Fruit fly (Drosophila melanogaster) whole organism, prepupa: Measurements from ENCODE around the gene Adhr.

Source experiments
- Blimp-1 ChIP-seq: fragments of 200-800 bp; sonication (Bioruptor generic); optimal IDR thresholded peaks from 3 replicates; lab custom pipeline; 2017; ENCODE audit warnings: missing biosample characterization, missing genetic modification characterization, mild to moderate bottlenecking, moderate library complexity, missing genetic modification reagents
- CG10631 ChIP-seq: fragments of 200-800 bp; sonication (Bioruptor generic); optimal IDR thresholded peaks from 2 replicates; lab custom pipeline; 2016; ENCODE audit warnings: missing biosample characterization, missing genetic modification characterization
- CG10669 ChIP-seq: fragments of 200-800 bp; sonication (Bioruptor generic); optimal IDR thresholded peaks from 3 replicates; lab custom pipeline; 2018; ENCODE audit warnings: missing biosample characterization, mild to moderate bottlenecking, missing genetic modification characterization, moderate library complexity
- CG11762 ChIP-seq: fragments of 200-800 bp; sonication (Bioruptor generic); optimal IDR thresholded peaks from 3 replicates; lab custom pipeline; 2016; ENCODE audit warnings: missing biosample characterization, missing genetic modification characterization; ENCODE audit not compliant: insufficient read depth
- CG11902 ChIP-seq: fragments of 200-800 bp; sonication (Bioruptor generic); optimal IDR thresholded peaks from 3 replicates; lab custom pipeline; 2016; ENCODE audit warnings: missing biosample characterization, missing genetic modification characterization
- CG15336 ChIP-seq: fragments of 200-800 bp; sonication (Bioruptor generic); IDR thresholded peaks from 2 replicates; pipeline ENCODE4 v1.3.6; 2022; ENCODE audit warnings: missing biosample characterization, missing genetic modification characterization
- CG1621 ChIP-seq: fragments of 200-800 bp; sonication (Bioruptor generic); optimal IDR thresholded peaks from 3 replicates; lab custom pipeline; 2018; ENCODE audit warnings: missing biosample characterization, mild to moderate bottlenecking, missing genetic modification characterization
- CG16779 ChIP-seq: fragments of 200-800 bp; sonication (Bioruptor generic); optimal IDR thresholded peaks from 3 replicates; lab custom pipeline; 2017; ENCODE audit warnings: missing biosample characterization, mild to moderate bottlenecking, missing genetic modification characterization
- CG3032 ChIP-seq: fragments of 200-800 bp; optimal IDR thresholded peaks from 2 replicates; lab custom pipeline; 2019; ENCODE audit warnings: missing biosample characterization, mild to moderate bottlenecking, missing genetic modification characterization, moderate library complexity
- CG31627 ChIP-seq: fragments of 200-800 bp; sonication (Bioruptor generic); optimal IDR thresholded peaks from 3 replicates; lab custom pipeline; 2016; ENCODE audit warnings: missing biosample characterization, missing genetic modification characterization
- CG32006 ChIP-seq: fragments of 200-800 bp; sonication (Bioruptor generic); optimal IDR thresholded peaks from 3 replicates; lab custom pipeline; 2017; ENCODE audit warnings: missing biosample characterization, mild to moderate bottlenecking, missing genetic modification characterization
- CG34406 ChIP-seq: fragments of 200-800 bp; sonication (Bioruptor generic); optimal IDR thresholded peaks from 3 replicates; lab custom pipeline; 2016; ENCODE audit warnings: missing biosample characterization, missing genetic modification characterization
- CG3919 ChIP-seq: fragments of 200-800 bp; sonication (Bioruptor generic); optimal IDR thresholded peaks from 3 replicates; lab custom pipeline; 2016; ENCODE audit warnings: missing biosample characterization, missing genetic modification characterization
- CG4318 ChIP-seq: fragments of 200-800 bp; sonication (Bioruptor generic); optimal IDR thresholded peaks from 3 replicates; lab custom pipeline; 2017; ENCODE audit warnings: missing biosample characterization, mild to moderate bottlenecking, missing genetic modification characterization
- CG6163 ChIP-seq: fragments of 200-800 bp; sonication (Bioruptor generic); IDR thresholded peaks from 3 replicates; pipeline ENCODE4 v1.3.6; 2022; ENCODE audit warnings: missing biosample characterization, missing genetic modification characterization
- CG6276 ChIP-seq: fragments of 200-800 bp; sonication (Bioruptor generic); optimal IDR thresholded peaks from 2 replicates; lab custom pipeline; 2017; ENCODE audit warnings: missing biosample characterization, mild to moderate bottlenecking, missing genetic modification characterization
- CG6792 ChIP-seq: fragments of 200-800 bp; sonication (Bioruptor generic); optimal IDR thresholded peaks from 3 replicates; lab custom pipeline; 2016; ENCODE audit warnings: missing biosample characterization, missing genetic modification characterization
- CG6808 ChIP-seq: fragments of 200-800 bp; sonication (Bioruptor generic); optimal IDR thresholded peaks from 3 replicates; lab custom pipeline; 2017; ENCODE audit warnings: missing biosample characterization, missing genetic modification characterization, mild to moderate bottlenecking, moderate library complexity, missing genetic modification reagents
- CG6854 ChIP-seq: fragments of 200-800 bp; sonication (Bioruptor generic); optimal IDR thresholded peaks from 2 replicates; lab custom pipeline; 2017; ENCODE audit warnings: missing biosample characterization, mild to moderate bottlenecking, missing genetic modification characterization
- CG8119 ChIP-seq: fragments of 200-800 bp; sonication (Bioruptor generic); IDR thresholded peaks from 3 replicates; pipeline ENCODE4 v1.3.6; 2022; ENCODE audit warnings: missing biosample characterization, missing genetic modification characterization
- CG8319 ChIP-seq: fragments of 200-800 bp; sonication (Bioruptor generic); optimal IDR thresholded peaks from 3 replicates; lab custom pipeline; 2016; ENCODE audit warnings: missing biosample characterization, missing genetic modification characterization
- CG8632 ChIP-seq: fragments of 200-800 bp; sonication (Bioruptor generic); optimal IDR thresholded peaks from 3 replicates; lab custom pipeline; 2016; ENCODE audit warnings: missing biosample characterization, missing genetic modification characterization
- CG9139 ChIP-seq: fragments of 200-800 bp; sonication (Bioruptor generic); optimal IDR thresholded peaks from 3 replicates; lab custom pipeline; 2017; ENCODE audit warnings: missing biosample characterization, mild to moderate bottlenecking, missing genetic modification characterization
- Eip75B ChIP-seq: fragments of 200-800 bp; sonication (Bioruptor generic); optimal IDR thresholded peaks from 3 replicates; lab custom pipeline; 2016; ENCODE audit warnings: missing biosample characterization, missing genetic modification characterization
- Eip78C ChIP-seq: fragments of 200-800 bp; sonication (Bioruptor generic); peaks from one replicate; lab custom pipeline; 2016; ENCODE audit warnings: missing biosample characterization, missing genetic modification characterization
- Eip93F ChIP-seq: fragments of 200-800 bp; sonication (Bioruptor generic); optimal IDR thresholded peaks from 2 replicates; lab custom pipeline; 2016; ENCODE audit warnings: missing biosample characterization, mild to moderate bottlenecking, missing genetic modification characterization
- Ets96B ChIP-seq: fragments of 200-800 bp; optimal IDR thresholded peaks from 2 replicates; lab custom pipeline; 2019; ENCODE audit warnings: missing biosample characterization, mild to moderate bottlenecking, missing genetic modification characterization, moderate library complexity
- Gug ChIP-seq: fragments of 200-800 bp; sonication (Bioruptor generic); IDR thresholded peaks from 2 replicates; pipeline ENCODE4 v1.3.6; 2022; ENCODE audit warnings: missing biosample characterization, missing genetic modification characterization
- Hr38 ChIP-seq: sonication (Bioruptor generic); optimal IDR thresholded peaks from 2 replicates; lab custom pipeline; 2016; ENCODE audit warnings: missing biosample characterization, missing genetic modification characterization
- Hr39 ChIP-seq: fragments of 200-800 bp; sonication (Bioruptor generic); optimal IDR thresholded peaks from 2 replicates; lab custom pipeline; 2016; ENCODE audit warnings: missing biosample characterization, missing genetic modification characterization
- Hr4 ChIP-seq: fragments of 200-800 bp; sonication (Bioruptor generic); optimal IDR thresholded peaks from 3 replicates; lab custom pipeline; 2016; ENCODE audit warnings: missing biosample characterization, missing genetic modification characterization
- Lpt ChIP-seq: fragments of 200-800 bp; sonication (Bioruptor generic); optimal IDR thresholded peaks from 3 replicates; lab custom pipeline; 2016; ENCODE audit warnings: missing biosample characterization, missing genetic modification characterization
- Met ChIP-seq: fragments of 200-800 bp; sonication (Bioruptor generic); optimal IDR thresholded peaks from 3 replicates; lab custom pipeline; 2016; ENCODE audit warnings: missing biosample characterization, missing genetic modification characterization
- OdsH ChIP-seq: fragments of 200-800 bp; sonication (Bioruptor generic); optimal IDR thresholded peaks from 3 replicates; lab custom pipeline; 2016; ENCODE audit warnings: missing biosample characterization, missing genetic modification characterization
- Sox102F ChIP-seq: fragments of 200-800 bp; sonication (Bioruptor generic); optimal IDR thresholded peaks from 2 replicates; lab custom pipeline; 2016; ENCODE audit warnings: missing biosample characterization, mild to moderate bottlenecking, missing genetic modification characterization
- Sox14 ChIP-seq: fragments of 200-800 bp; sonication (Bioruptor generic); optimal IDR thresholded peaks from 3 replicates; lab custom pipeline; 2016; ENCODE audit warnings: missing biosample characterization, missing genetic modification characterization
- Sox15 ChIP-seq: fragments of 200-800 bp; sonication (Bioruptor generic); optimal IDR thresholded peaks from 3 replicates; lab custom pipeline; 2016; ENCODE audit warnings: missing biosample characterization, missing genetic modification characterization
- acj6 ChIP-seq: fragments of 200-800 bp; sonication (Bioruptor generic); optimal IDR thresholded peaks from 3 replicates; lab custom pipeline; 2016; ENCODE audit warnings: missing biosample characterization, missing genetic modification characterization
- cyc ChIP-seq: fragments of 200-800 bp; sonication (Bioruptor generic); optimal IDR thresholded peaks from 3 replicates; lab custom pipeline; 2016; ENCODE audit warnings: missing biosample characterization, missing genetic modification characterization
- esn ChIP-seq: fragments of 200-800 bp; sonication (Bioruptor generic); optimal IDR thresholded peaks from 2 replicates; lab custom pipeline; 2016; ENCODE audit warnings: missing biosample characterization, mild to moderate bottlenecking, missing genetic modification characterization, moderate library complexity
- fd85E ChIP-seq: fragments of 200-800 bp; sonication (Bioruptor generic); optimal IDR thresholded peaks from 3 replicates; lab custom pipeline; 2016; ENCODE audit warnings: missing biosample characterization, missing genetic modification characterization
- lz ChIP-seq: fragments of 200-800 bp; sonication (Bioruptor generic); optimal IDR thresholded peaks from 3 replicates; lab custom pipeline; 2016; ENCODE audit warnings: missing biosample characterization, missing genetic modification characterization
- net ChIP-seq: fragments of 200-800 bp; sonication (Bioruptor generic); optimal IDR thresholded peaks from 3 replicates; lab custom pipeline; 2016; ENCODE audit warnings: missing biosample characterization, missing genetic modification characterization
- pdm3 ChIP-seq: fragments of 200-800 bp; sonication (Bioruptor generic); optimal IDR thresholded peaks from 3 replicates; lab custom pipeline; 2016; ENCODE audit warnings: missing biosample characterization, missing genetic modification characterization
- ss ChIP-seq, 2 experiments: fragments of 200-800 bp; sonication (Bioruptor generic); optimal IDR thresholded peaks; 2 replicates in 1 of 2; 3 replicates in 1 of 2; lab custom pipeline; 2017 to 2018; ENCODE audit warnings: mild to moderate bottlenecking in 2 of 2, missing biosample characterization in 2 of 2, missing genetic modification characterization in 2 of 2, moderate library complexity in 1 of 2
- svp ChIP-seq: fragments of 200-800 bp; sonication (Bioruptor generic); peaks from one replicate; lab custom pipeline; 2016; ENCODE audit warnings: missing biosample characterization, missing genetic modification characterization
- topi ChIP-seq: fragments of 200-800 bp; sonication (Bioruptor generic); optimal IDR thresholded peaks from 3 replicates; lab custom pipeline; 2016; ENCODE audit warnings: missing biosample characterization, missing genetic modification characterization
- vri ChIP-seq: fragments of 200-800 bp; sonication (Bioruptor generic); optimal IDR thresholded peaks from 3 replicates; lab custom pipeline; 2016; ENCODE audit warnings: missing biosample characterization, mild to moderate bottlenecking, missing genetic modification characterization

The Adhr gene

dm6 chr2L:14619602-14620001 is 4.2 kb downstream of the Adhr start (continued):
- TF ChIP-seq Sox14 (peak; percentile 52), acj6 (peak; percentile 42), OdsH (GFP tag; lab: Kevin White, UChicago) (peak; percentile 66), CG10669 (GFP tag; lab: Kevin White, UChicago) (peak; percentile 46), CG6163 (GFP tag; lab: Robert Waterston, UW) (peak; percentile 85), Lpt (GFP tag; lab: Kevin White, UChicago) (peak; percentile 67), CG1621 (no peak), Blimp-1 (GFP tag; lab: Kevin White, UChicago) (no peak), Gug (peak; percentile 86), vri (GFP tag; lab: Kevin White, UChicago) (no peak), Hr39 (GFP tag; lab: Kevin White, UChicago) (peak; percentile 29), Hr4 (peak; percentile 84), fd85E (GFP tag; lab: Kevin White, UChicago) (no peak), Eip78C (GFP tag; lab: Kevin White, UChicago) (peak; percentile 90), Hr38 (no peak), Ets96B (peak; percentile 47), CG6808 (GFP tag; lab: Kevin White, UChicago) (peak; percentile 8), Eip75B (peak; percentile 43), CG16779 (tag; lab: Kevin White, UChicago) (no peak), CG9139 (GFP tag; lab: Kevin White, UChicago) (no peak)

dm6 chr2L:14622182-14622581 is 6.8 kb downstream of the Adhr start:
- TF ChIP-seq OdsH (GFP tag; lab: Kevin White, UChicago) (peak; percentile 94), CG4318 (GFP tag; lab: Kevin White, UChicago) (peak; percentile 83), CG3032 (peak; percentile 89), lz (GFP tag; lab: Kevin White, UChicago) (peak; percentile 83), topi (GFP tag; lab: Kevin White, UChicago) (peak; percentile 90), CG6854 (GFP tag; lab: Kevin White, UChicago) (peak; percentile 27), CG6808 (GFP tag; lab: Kevin White, UChicago) (peak; percentile 94), Eip75B (peak; percentile 97), cyc (GFP tag; lab: Kevin White, UChicago) (peak; percentile 92), Sox14 (peak; percentile 92), net (GFP tag; lab: Kevin White, UChicago) (peak; percentile 92), Hr4 (peak; percentile 88), CG10631 (GFP tag; lab: Kevin White, UChicago) (peak; percentile 94), acj6 (peak; percentile 91), Sox102F (GFP tag; lab: Kevin White, UChicago) (peak; percentile 83), CG8319 (GFP tag; lab: Kevin White, UChicago) (peak; percentile 89), CG32006 (GFP tag; lab: Kevin White, UChicago) (peak; percentile 91), CG9139 (GFP tag; lab: Kevin White, UChicago) (peak; percentile 90), CG11902 (GFP tag; lab: Kevin White, UChicago) (peak; percentile 88), CG15336 (GFP tag; lab: Robert Waterston, UW) (peak; percentile 92), CG8632 (peak; percentile 84), svp (GFP tag; lab: Kevin White, UChicago) (peak; percentile 91), Hr39 (GFP tag; lab: Kevin White, UChicago) (peak; percentile 88), CG8119 (peak; percentile 87), ss (GFP tag; optimal IDR thresholded peaks at IDR 0.05; lab: Kevin White, UChicago) (peak; percentile 94 to 96), CG6792 (GFP tag; lab: Kevin White, UChicago) (peak; percentile 89), Met (GFP tag; lab: Kevin White, UChicago) (peak; percentile 91), esn (GFP tag; lab: Kevin White, UChicago) (peak; percentile 87), fd85E (GFP tag; lab: Kevin White, UChicago) (peak; percentile 12), Sox15 (peak; percentile 79), pdm3 (GFP tag; lab: Kevin White, UChicago) (peak; percentile 93), Eip93F (GFP tag; lab: Kevin White, UChicago) (peak; percentile 18), CG6276 (GFP tag; lab: Kevin White, UChicago) (peak; percentile 80), CG11762 (GFP tag; lab: Kevin White, UChicago) (peak; percentile 90), vri (GFP tag; lab: Kevin White, UChicago) (peak; percentile 49), Lpt (GFP tag; lab: Kevin White, UChicago) (peak; percentile 92), Gug (peak; percentile 86), CG34406 (peak; percentile 83), CG1621 (peak; percentile 93), CG16779 (tag; lab: Kevin White, UChicago) (peak; percentile 85), CG31627 (peak; percentile 86), CG6163 (GFP tag; lab: Robert Waterston, UW) (peak; percentile 96), CG3919 (peak; percentile 96)
